Fruit fly (Drosophila melanogaster): ENCODE data around the gene Cbp80.

dm6 chrX:4707237-4708066 lies 57.6 kb downstream of the Cbp80 start, which contains the start of gene Proc-R:
- TF ChIP-seq CG6254 (GFP tag; optimal IDR thresholded peaks at IDR 0.05) (no peak), CG16779 (GFP tag; IDR thresholded peaks at IDR 0.05) (no peak), Elba2 (GFP tag; optimal IDR thresholded peaks at IDR 0.05) (no peak), bbx (GFP tag; IDR thresholded peaks at IDR 0.05; ENCODE audit: partially characterized antibody) (no peak)
